Worm (Caenorhabditis elegans): Measurements from ENCODE around the gene comt-2.
"Not testable (repeated sequence)": the region's sequence is repeated elsewhere in the genome, so short reads cannot be mapped to it uniquely, and the experiment has no call there.

comt-2 gene

DNA sequence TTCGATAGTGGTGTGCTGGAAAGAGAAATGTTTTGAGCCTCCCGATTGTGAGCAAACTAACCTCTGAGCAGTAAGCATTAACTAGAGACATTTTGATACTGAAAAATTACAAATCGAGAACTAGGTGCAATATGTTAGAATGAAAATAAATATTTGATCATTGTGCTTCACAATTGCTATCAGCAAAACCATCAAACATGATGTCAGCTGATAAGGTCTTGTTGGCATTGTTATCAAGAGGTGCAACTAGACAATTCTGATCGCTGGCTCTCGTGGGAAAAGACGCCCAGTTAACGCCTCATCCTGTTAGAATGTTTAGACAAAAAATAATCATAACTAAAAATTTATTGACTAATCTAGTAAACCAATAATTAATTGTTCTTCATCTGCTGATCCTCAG, at the start of gene comt-2:
comt-2 (minus strand) TSS at position 131 of the 400 bp plus-strand sequence.
- TF ChIP-seq dao-5 (tag; optimal IDR thresholded peaks at IDR 0.05) = no peak
- no peak for TF ChIP-seq him-1 (tag; optimal IDR thresholded peaks at IDR 0.05)
- TF ChIP-seq W03F9.2 (tag; optimal IDR thresholded peaks at IDR 0.05) = no peak

ce11 chrV:16540657-16541056, 46.4 kb upstream of the comt-2 start:
- TF ChIP-seq dao-5 (tag; optimal IDR thresholded peaks at IDR 0.05) (no peak), him-1 (tag; optimal IDR thresholded peaks at IDR 0.05) (no peak), W03F9.2 (tag; optimal IDR thresholded peaks at IDR 0.05) (no peak)

- TF ChIP-seq him-1 (tag; optimal IDR thresholded peaks at IDR 0.05) (no peak), W03F9.2 (tag; optimal IDR thresholded peaks at IDR 0.05) (no peak), dao-5 (tag; optimal IDR thresholded peaks at IDR 0.05) (no peak)
Measured at ce11 chrV:16539666-16540065, 45.4 kb upstream of the comt-2 start.

DNA sequence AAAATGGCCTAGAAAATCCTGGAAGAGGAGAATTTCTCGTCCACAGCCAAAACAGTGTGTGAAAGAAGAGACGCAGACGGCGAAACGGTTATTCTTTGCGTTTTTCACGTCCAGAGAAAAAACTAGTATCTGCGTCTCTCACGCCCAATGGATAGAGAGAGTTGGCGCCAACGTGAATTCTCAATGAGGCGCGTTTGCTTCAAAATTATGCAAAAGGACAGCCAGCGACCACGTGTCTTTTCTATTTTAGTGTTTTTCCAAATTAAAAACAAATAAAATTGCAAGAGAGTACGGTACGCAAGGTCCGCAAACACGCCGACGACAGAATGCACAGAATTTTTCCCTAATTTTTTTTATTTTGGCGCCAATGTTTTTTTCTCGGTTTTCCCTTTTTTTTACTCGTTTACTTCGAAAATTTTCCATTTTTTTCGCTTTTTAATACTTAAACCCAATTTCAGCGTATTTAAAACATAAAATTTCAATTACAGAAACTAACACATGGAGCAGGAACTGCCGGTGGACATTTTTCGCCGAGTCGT, 43.7 kb upstream of the comt-2 start, which contains the start of gene Y32B12B.2:
Y32B12B.2 (plus strand) TSS at position 489 of the 539 bp plus-strand sequence.
- TF ChIP-seq him-1 (tag; optimal IDR thresholded peaks at IDR 0.05) (no peak), W03F9.2 (tag; optimal IDR thresholded peaks at IDR 0.05) (no peak), dao-5 (tag; optimal IDR thresholded peaks at IDR 0.05) (no peak)

- TF ChIP-seq dao-5 (tag; optimal IDR thresholded peaks at IDR 0.05) = no peak
- TF ChIP-seq W03F9.2 (tag; optimal IDR thresholded peaks at IDR 0.05) = no peak
- no peak for TF ChIP-seq him-1 (tag; optimal IDR thresholded peaks at IDR 0.05)
Measured at ce11 chrV:16536701-16537100, 42.4 kb upstream of the comt-2 start, which contains the start of gene Y32B12B.1. Gene Y32B12B.1, plus strand, starts transcription at chrV:16537001.

ce11 chrV:16535172-16535571, 40.9 kb upstream of the comt-2 start, which contains the start of gene Y32B12B.8:
Gene Y32B12B.8, plus strand, starts transcription at chrV:16535472.
- TF ChIP-seq W03F9.2 (tag; optimal IDR thresholded peaks at IDR 0.05) (no peak), dao-5 (tag; optimal IDR thresholded peaks at IDR 0.05) (no peak), him-1 (tag; optimal IDR thresholded peaks at IDR 0.05) (no peak)

- no peak for TF ChIP-seq dao-5 (tag; optimal IDR thresholded peaks at IDR 0.05)
- TF ChIP-seq him-1 (tag; optimal IDR thresholded peaks at IDR 0.05) = no peak
- no peak for TF ChIP-seq W03F9.2 (tag; optimal IDR thresholded peaks at IDR 0.05)
Measured at ce11 chrV:16534000-16534399, 39.7 kb upstream of the comt-2 start, which contains the start of gene cpr-2. Gene cpr-2, minus strand, starts transcription at chrV:16534100.

- TF ChIP-seq him-1 (tag; optimal IDR thresholded peaks at IDR 0.05) = no peak
- TF ChIP-seq W03F9.2 (tag; optimal IDR thresholded peaks at IDR 0.05) = no peak
- no peak for TF ChIP-seq dao-5 (tag; optimal IDR thresholded peaks at IDR 0.05)
Measured at ce11 chrV:16527796-16528195, 33.5 kb upstream of the comt-2 start, which contains the start of gene F36D3.16. Gene F36D3.16, plus strand, starts transcription at chrV:16528096.

DNA sequence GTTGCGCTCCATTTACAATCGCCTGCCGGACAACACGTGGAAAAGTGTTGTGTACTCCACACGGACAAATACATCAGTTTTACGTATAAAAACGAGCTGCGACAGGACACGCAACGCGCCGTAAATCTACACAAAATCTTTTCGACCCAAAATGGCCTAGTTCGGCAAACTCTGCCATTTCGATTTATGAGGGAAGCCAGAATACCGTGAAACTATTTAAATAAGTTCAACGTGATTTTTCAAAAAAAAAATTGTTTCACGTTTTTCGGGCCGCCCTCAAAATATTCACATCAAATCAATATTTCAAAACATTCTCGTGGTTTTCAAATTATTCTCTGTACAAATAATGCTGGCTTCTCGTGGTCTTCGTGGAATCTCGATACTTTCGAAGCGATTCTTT, 32.6 kb upstream of the comt-2 start, which contains the start of gene F36D3.8:
F36D3.8 (plus strand) TSS at position 301 of the 400 bp plus-strand sequence.
- TF ChIP-seq him-1 (tag; optimal IDR thresholded peaks at IDR 0.05) (no peak), dao-5 (tag; optimal IDR thresholded peaks at IDR 0.05) (no peak), W03F9.2 (tag; optimal IDR thresholded peaks at IDR 0.05) (no peak)

- TF ChIP-seq W03F9.2 (tag; optimal IDR thresholded peaks at IDR 0.05) = no peak
- TF ChIP-seq dao-5 (tag; optimal IDR thresholded peaks at IDR 0.05) = no peak
- TF ChIP-seq him-1 (tag; optimal IDR thresholded peaks at IDR 0.05) = no peak
Measured at ce11 chrV:16522242-16522641, 28.0 kb upstream of the comt-2 start, which contains the start of gene srw-34. Gene srw-34, minus strand, starts transcription at chrV:16522342.

DNA sequence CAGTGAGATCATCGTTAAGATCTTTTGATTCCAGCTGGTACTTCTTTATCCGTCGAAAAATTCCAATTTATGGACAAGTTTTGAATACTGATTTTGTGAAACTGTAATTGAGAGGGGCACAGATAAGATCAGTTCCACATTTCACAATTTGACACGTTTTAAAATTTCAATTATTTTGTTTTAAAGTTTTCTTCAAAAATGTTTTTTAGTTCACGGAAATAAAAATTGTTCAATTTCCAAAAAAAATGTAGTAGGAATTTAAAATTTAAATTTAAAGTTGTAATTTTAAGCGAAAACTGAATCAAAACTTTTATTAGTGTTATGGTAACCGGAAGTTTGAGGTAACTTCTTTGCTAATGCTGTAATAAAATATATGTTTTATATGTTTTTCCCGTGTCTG, 23.3 kb upstream of the comt-2 start, which contains the start of gene F36D3.4:
F36D3.4 (minus strand) TSS at position 101 of the 400 bp plus-strand sequence.
- TF ChIP-seq him-1 (tag; optimal IDR thresholded peaks at IDR 0.05) (no peak), dao-5 (tag; optimal IDR thresholded peaks at IDR 0.05) (no peak), W03F9.2 (tag; optimal IDR thresholded peaks at IDR 0.05) (no peak)

- not testable (repeated sequence) for TF ChIP-seq dao-5, him-1, W03F9.2 (tag; optimal IDR thresholded peaks at IDR 0.05)
Measured at ce11 chrV:16515140-16515539, 20.9 kb upstream of the comt-2 start, which contains the start of gene F36D3.5. Gene F36D3.5, minus strand, starts transcription at chrV:16515240.

DNA sequence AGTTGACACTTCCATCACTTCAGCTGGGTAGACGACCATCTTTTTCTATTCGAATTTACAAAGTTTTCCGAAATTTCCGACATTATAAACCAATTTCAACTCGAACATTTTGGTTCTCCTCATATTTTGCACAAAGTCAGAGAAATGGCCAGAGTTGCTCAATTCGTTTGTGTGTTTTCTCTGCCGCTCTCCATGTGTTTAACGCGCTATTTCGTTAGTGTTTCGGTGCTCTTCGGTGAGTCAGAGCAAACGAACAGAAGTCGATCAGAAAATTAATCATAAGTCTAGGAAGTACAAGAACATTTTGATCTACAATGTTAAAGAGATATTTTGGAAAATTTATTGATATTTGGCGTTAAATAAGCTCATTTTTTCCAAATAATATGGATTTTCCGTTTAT, 14.4 kb upstream of the comt-2 start, which contains the start of gene srr-3:
srr-3 (minus strand) TSS at position 101 of the 400 bp plus-strand sequence.
- TF ChIP-seq W03F9.2 (tag; optimal IDR thresholded peaks at IDR 0.05) = no peak
- no peak for TF ChIP-seq him-1 (tag; optimal IDR thresholded peaks at IDR 0.05)
- no peak for TF ChIP-seq dao-5 (tag; optimal IDR thresholded peaks at IDR 0.05)

DNA sequence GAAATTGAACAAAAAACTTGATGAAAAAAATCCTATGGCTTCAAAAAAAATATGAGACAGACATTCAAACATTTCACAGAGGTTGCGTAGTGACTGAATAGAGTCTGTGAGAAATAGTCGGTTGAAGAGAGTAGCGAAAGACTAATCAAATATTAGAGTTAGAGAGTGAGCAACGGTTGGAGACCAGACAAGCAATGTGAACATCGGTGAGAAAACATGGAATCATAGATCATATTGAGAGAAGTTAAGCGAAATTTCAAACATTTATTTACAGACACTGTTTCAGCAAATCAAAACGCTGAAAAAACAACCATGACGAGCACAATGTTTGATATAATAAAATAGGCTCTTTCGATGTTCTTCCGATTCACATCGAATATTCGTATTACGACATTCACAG, 12.4 kb upstream of the comt-2 start:
- no peak for TF ChIP-seq dao-5 (tag; optimal IDR thresholded peaks at IDR 0.05)
